Worm (Caenorhabditis elegans) whole organism, young adult: ENCODE results near the gene F40G12.4.
"Not testable (repeated sequence)": the region's sequence is repeated elsewhere in the genome, so short reads cannot be mapped to it uniquely, and the experiment has no call there.

Source experiments
- C06A6.2 ChIP-seq: fragments of 200-800 bp; sonication (Bioruptor generic); conservative IDR thresholded peaks from 2 replicates; pipeline ENCODE4 v1.3.6; 2022; ENCODE audit warnings: missing genetic modification characterization, missing compliant biosample characterization
- Y67H2A.10 ChIP-seq: fragments of 200-800 bp; sonication (Bioruptor generic); conservative IDR thresholded peaks from 2 replicates; pipeline ENCODE4 v1.3.6; 2022; ENCODE audit warnings: missing genetic modification reagents, missing genetic modification characterization, missing compliant biosample characterization
- egrh-3 ChIP-seq: fragments of 200-800 bp; sonication (Bioruptor generic); IDR thresholded peaks from 2 replicates; pipeline ENCODE4 v1.3.6; 2022; ENCODE audit warnings: missing genetic modification reagents, missing genetic modification characterization, missing compliant biosample characterization
- let-526 ChIP-seq: fragments of 200-800 bp; sonication (Bioruptor generic); IDR thresholded peaks from 2 replicates; pipeline ENCODE4 v1.3.6; 2022; ENCODE audit warnings: missing genetic modification reagents, missing genetic modification characterization, missing compliant biosample characterization
- nfya-1 ChIP-seq: sonication (generic microtip); optimal IDR thresholded peaks from 2 replicates; lab custom pipeline; 2017; ENCODE audit warnings: antibody characterized with exemption, missing compliant biosample characterization, missing genetic modification characterization, borderline replicate concordance; ENCODE audit not compliant: insufficient read depth
- snpc-4 ChIP-seq, 5 experiments: fragments of 150-350 bp in 1 of 5; sonication (generic microtip) in 4 of 5; optimal IDR thresholded peaks; 2 replicates each; lab custom pipeline; 2014 to 2018; ENCODE audit warnings: missing genetic modification characterization in 5 of 5, missing biosample characterization in 3 of 5, antibody characterized with exemption in 2 of 5, mild to moderate bottlenecking in 2 of 5, missing compliant biosample characterization in 2 of 5, missing genotype in 2 of 5, moderate library complexity in 2 of 5, missing genetic modification reagents in 1 of 5
- unc-130 ChIP-seq: sonication (generic microtip); optimal IDR thresholded peaks from 2 replicates; lab custom pipeline; 2016; ENCODE audit warnings: missing genetic modification reagents, missing genetic modification characterization, missing compliant biosample characterization

DNA sequence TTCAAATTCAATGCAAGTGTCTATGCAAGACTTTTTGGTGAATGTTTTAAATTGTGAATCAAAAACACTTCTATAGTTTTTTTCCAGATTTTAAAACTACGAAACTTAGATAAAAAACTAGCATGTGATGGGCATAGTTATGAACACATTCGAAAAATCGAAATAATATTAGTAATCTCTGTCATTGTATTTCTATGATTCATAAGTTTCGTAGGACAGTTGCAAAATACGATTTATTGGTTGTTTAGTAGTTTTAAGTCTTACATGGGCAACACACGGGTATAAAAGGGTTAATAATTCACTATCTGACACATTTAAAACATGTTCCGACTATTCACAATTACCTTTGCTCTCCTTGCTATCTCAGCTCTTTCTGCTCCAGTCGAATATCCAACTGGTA lies 39.6 kb upstream of the F40G12.4 start, which contains the start of gene spig-5:
- not testable (repeated sequence) for TF ChIP-seq Y67H2A.10; unc-130 (GFP tag; lab: Kevin White, UChicago); snpc-4 (GFP tag; optimal IDR thresholded peaks at IDR 0.05; lab: Kevin White, UChicago); snpc-4 (tag; optimal IDR thresholded peaks at IDR 0.05; lab: Kevin White, UChicago); egrh-3; C06A6.2 (GFP tag; lab: Robert Waterston, UW); let-526 (GFP tag; lab: Robert Waterston, UW); nfya-1 (tag; lab: Kevin White, UChicago)
